Worm (Caenorhabditis elegans) whole organism, late embryonic: ENCODE measurements around the gene ZK470.2.

Experiments used
- ama-1 ChIP-seq: fragments of 150-350 bp; optimal IDR thresholded peaks from 2 replicates; lab custom pipeline; 2014
- ceh-34 ChIP-seq: sonication (generic microtip); optimal IDR thresholded peaks from 2 replicates; lab custom pipeline; 2016; ENCODE audit warnings: mild to moderate bottlenecking, missing genetic modification characterization, missing compliant biosample characterization
- ceh-9 ChIP-seq: sonication (generic microtip); optimal IDR thresholded peaks from 2 replicates; lab custom pipeline; 2016; ENCODE audit warnings: mild to moderate bottlenecking, missing genetic modification characterization, inconsistent platforms, missing compliant biosample characterization
- elt-2 ChIP-seq: sonication (generic microtip); optimal IDR thresholded peaks from 2 replicates; lab custom pipeline; 2016; ENCODE audit warnings: missing genetic modification reagents, missing genetic modification characterization, missing compliant biosample characterization
- hlh-8 ChIP-seq: sonication (generic microtip); optimal IDR thresholded peaks from 2 replicates; lab custom pipeline; 2016; ENCODE audit warnings: missing genotype, missing genetic modification characterization, missing compliant biosample characterization
- lim-6 ChIP-seq: sonication (generic microtip); optimal IDR thresholded peaks from 2 replicates; lab custom pipeline; 2016; ENCODE audit warnings: missing genetic modification characterization, missing compliant biosample characterization
- lin-11 ChIP-seq: fragments of 200-800 bp; sonication (Bioruptor generic); optimal IDR thresholded peaks from 2 replicates; lab custom pipeline; 2018; ENCODE audit warnings: mild to moderate bottlenecking, missing genetic modification characterization, missing compliant biosample characterization
- nhr-11 ChIP-seq: fragments of 150-350 bp; optimal IDR thresholded peaks from 2 replicates; lab custom pipeline; 2014; ENCODE audit warnings: missing biosample characterization, missing genetic modification characterization
- nhr-232 ChIP-seq: sonication (generic microtip); optimal IDR thresholded peaks from 2 replicates; lab custom pipeline; 2016; ENCODE audit warnings: missing genetic modification characterization, missing compliant biosample characterization
- pag-3 ChIP-seq: sonication (generic microtip); optimal IDR thresholded peaks from 2 replicates; lab custom pipeline; 2016; ENCODE audit warnings: missing compliant biosample characterization, missing genetic modification characterization, borderline replicate concordance
- ref-2 ChIP-seq: sonication (generic microtip); optimal IDR thresholded peaks from 2 replicates; lab custom pipeline; 2016; ENCODE audit warnings: missing genetic modification characterization, missing compliant biosample characterization
- tbx-2 ChIP-seq: sonication (generic microtip); optimal IDR thresholded peaks from 2 replicates; lab custom pipeline; 2016; ENCODE audit warnings: missing genetic modification characterization, missing compliant biosample characterization
- zip-5 ChIP-seq: sonication (generic microtip); optimal IDR thresholded peaks from 2 replicates; lab custom pipeline; 2016; ENCODE audit warnings: missing genetic modification characterization, missing compliant biosample characterization

- TF ChIP-seq tbx-2 (tag; lab: Kevin White, UChicago) (no peak), ama-1 (lab: Kevin White, UChicago) (no peak), zip-5 (tag; lab: Kevin White, UChicago) (no peak), lim-6 (no peak), ceh-9 (tag; lab: Kevin White, UChicago) (no peak), hlh-8 (tag; lab: Kevin White, UChicago) (no peak), nhr-11 (tag; lab: Kevin White, UChicago) (no peak), nhr-232 (tag; lab: Kevin White, UChicago) (no peak), elt-2 (tag; lab: Kevin White, UChicago) (no peak), lin-11 (tag; lab: Kevin White, UChicago) (no peak), ref-2 (tag; lab: Kevin White, UChicago) (no peak), ceh-34 (tag; lab: Kevin White, UChicago) (no peak), pag-3 (no peak)
Measured at ce11 chrX:4163391-4163790, 28.4 kb downstream of the ZK470.2 start, which contains the start of gene ZK470.1.
